Worm (Caenorhabditis elegans) whole organism, early embryonic: ENCODE results near the gene fbxa-102.

ENCODE experiments used
- B0310.2 ChIP-seq: sonication (generic microtip); optimal IDR thresholded peaks from 2 replicates; lab custom pipeline; 2016; ENCODE audit warnings: mild to moderate bottlenecking, missing genetic modification characterization, missing compliant biosample characterization
- F13C5.2 ChIP-seq: sonication (generic microtip); optimal IDR thresholded peaks from 2 replicates; lab custom pipeline; 2017; ENCODE audit warnings: mild to moderate bottlenecking, missing genetic modification characterization, inconsistent platforms, missing compliant biosample characterization
- aly-1 ChIP-seq: sonication (generic microtip); optimal IDR thresholded peaks from 2 replicates; lab custom pipeline; 2016; ENCODE audit warnings: missing genetic modification characterization, missing compliant biosample characterization
- ama-1 ChIP-seq: fragments of 150-350 bp; optimal IDR thresholded peaks from 2 replicates; lab custom pipeline; 2014
- ceh-13 ChIP-seq: fragments of 200-800 bp; sonication (Bioruptor generic); optimal IDR thresholded peaks from 2 replicates; lab custom pipeline; 2018; ENCODE audit warnings: mild to moderate bottlenecking, missing genetic modification characterization, missing compliant biosample characterization
- ceh-36 ChIP-seq: sonication (generic microtip); optimal IDR thresholded peaks from 2 replicates; lab custom pipeline; 2016; ENCODE audit warnings: missing genetic modification characterization, inconsistent platforms, missing compliant biosample characterization
- flt-1 ChIP-seq: fragments of 200-800 bp; sonication (Bioruptor generic); IDR thresholded peaks from 2 replicates; pipeline ENCODE4 v1.3.6; 2022; ENCODE audit warnings: missing genetic modification characterization, missing compliant biosample characterization
- hmg-4 ChIP-seq: fragments of 200-800 bp; sonication (Bioruptor generic); optimal IDR thresholded peaks from 2 replicates; lab custom pipeline; 2018; ENCODE audit warnings: mild to moderate bottlenecking, missing genetic modification characterization, missing compliant biosample characterization
- tbx-11 ChIP-seq: fragments of 200-800 bp; sonication (Bioruptor generic); IDR thresholded peaks from 2 replicates; pipeline ENCODE4 v1.3.6; 2022; ENCODE audit warnings: missing genetic modification characterization, missing compliant biosample characterization
- tbx-37 ChIP-seq: fragments of 200-800 bp; sonication (Bioruptor generic); conservative IDR thresholded peaks from 2 replicates; pipeline ENCODE4 v1.3.6; 2022; ENCODE audit warnings: missing genetic modification reagents, missing genetic modification characterization, missing compliant biosample characterization
- tra-4 ChIP-seq: sonication (generic microtip); optimal IDR thresholded peaks from 2 replicates; lab custom pipeline; 2017; ENCODE audit warnings: missing genetic modification characterization, missing compliant biosample characterization

DNA sequence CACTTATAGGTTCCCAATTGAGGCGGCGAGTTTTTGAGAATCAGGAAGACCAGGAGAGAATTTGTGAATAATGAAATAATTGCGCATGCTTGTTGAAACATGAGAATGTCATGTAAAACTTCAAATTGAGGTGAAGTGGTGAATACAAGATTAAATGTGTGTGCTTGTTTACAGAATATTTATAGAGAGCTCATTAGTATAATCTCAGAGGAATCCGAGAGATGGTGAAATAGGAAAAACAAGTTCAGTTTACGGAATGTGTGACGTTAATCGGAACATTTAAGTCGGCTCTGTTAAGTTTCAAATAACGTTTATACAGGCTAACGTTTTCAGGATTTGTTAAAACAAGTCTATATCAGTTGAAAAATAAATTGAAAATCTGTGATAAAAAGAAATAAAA is 35.6 kb downstream of the fbxa-102 start, which contains the start of gene str-200:
- TF ChIP-seq hmg-4 (GFP tag; lab: Kevin White, UChicago), result no peak
- TF ChIP-seq ama-1 (lab: Kevin White, UChicago), result no peak
- TF ChIP-seq tbx-11 (GFP tag; lab: Robert Waterston, UW), result no peak
- no peak for TF ChIP-seq B0310.2 (tag; lab: Kevin White, UChicago)
- TF ChIP-seq tra-4 (tag; lab: Kevin White, UChicago), result no peak
- TF ChIP-seq aly-1 (tag; lab: Kevin White, UChicago), result no peak
- no peak for TF ChIP-seq ceh-13 (GFP tag; lab: Kevin White, UChicago)
- no peak for TF ChIP-seq flt-1
- TF ChIP-seq F13C5.2, result no peak
- TF ChIP-seq ceh-36 (tag; lab: Kevin White, UChicago), result no peak
- no peak for TF ChIP-seq tbx-37
